Worm (Caenorhabditis elegans) whole organism, mixed stage, embryonic: Measurements from ENCODE around the gene hid-1.

ENCODE experiments used
- M03D4.4 ChIP-seq: sonication (generic microtip); optimal IDR thresholded peaks from 2 replicates; lab custom pipeline; 2017; ENCODE audit warnings: mild to moderate bottlenecking, missing genetic modification characterization, missing compliant biosample characterization
- blmp-1 ChIP-seq: fragments of 150-350 bp; optimal IDR thresholded peaks from 2 replicates; lab custom pipeline; 2014; ENCODE audit warnings: missing biosample characterization, missing genetic modification characterization
- ceh-43 ChIP-seq: fragments of 200-800 bp; sonication (Bioruptor generic); optimal IDR thresholded peaks from 2 replicates; lab custom pipeline; 2018; ENCODE audit warnings: mild to moderate bottlenecking, missing genetic modification characterization, moderate library complexity, missing compliant biosample characterization
- cnd-1 ChIP-seq: fragments of 200-800 bp; sonication (Bioruptor generic); optimal IDR thresholded peaks from 2 replicates; lab custom pipeline; 2018; ENCODE audit warnings: mild to moderate bottlenecking, missing genetic modification characterization, missing compliant biosample characterization
- hlh-1 ChIP-seq: fragments of 150-350 bp; optimal IDR thresholded peaks from 2 replicates; lab custom pipeline; 2014; ENCODE audit warnings: missing biosample characterization, missing genetic modification reagents, missing genetic modification characterization
- lin-32 ChIP-seq: fragments of 200-800 bp; sonication (Bioruptor generic); optimal IDR thresholded peaks from 2 replicates; lab custom pipeline; 2018; ENCODE audit warnings: mild to moderate bottlenecking, missing genetic modification characterization, missing compliant biosample characterization
- mls-2 ChIP-seq: sonication (generic microtip); optimal IDR thresholded peaks from 2 replicates; lab custom pipeline; 2016; ENCODE audit warnings: mild to moderate bottlenecking, missing genetic modification characterization, moderate library complexity, missing compliant biosample characterization
- nhr-12 ChIP-seq: fragments of 150-350 bp; optimal IDR thresholded peaks from 2 replicates; lab custom pipeline; 2014; ENCODE audit warnings: missing biosample characterization, missing genetic modification characterization
- nhr-28 ChIP-seq: fragments of 150-350 bp; optimal IDR thresholded peaks from 2 replicates; lab custom pipeline; 2014; ENCODE audit warnings: missing biosample characterization, missing genetic modification characterization
- nhr-76 ChIP-seq: sonication (generic microtip); optimal IDR thresholded peaks from 2 replicates; lab custom pipeline; 2017; ENCODE audit warnings: missing biosample characterization, missing genetic modification characterization
- unc-39 ChIP-seq: fragments of 150-350 bp; optimal IDR thresholded peaks from 2 replicates; lab custom pipeline; 2014; ENCODE audit warnings: missing biosample characterization, missing genetic modification characterization
- unc-62 ChIP-seq: fragments of 150-350 bp; optimal IDR thresholded peaks from 2 replicates; lab custom pipeline; 2014; ENCODE audit warnings: missing biosample characterization, missing genetic modification reagents, missing genetic modification characterization

The hid-1 gene

DNA sequence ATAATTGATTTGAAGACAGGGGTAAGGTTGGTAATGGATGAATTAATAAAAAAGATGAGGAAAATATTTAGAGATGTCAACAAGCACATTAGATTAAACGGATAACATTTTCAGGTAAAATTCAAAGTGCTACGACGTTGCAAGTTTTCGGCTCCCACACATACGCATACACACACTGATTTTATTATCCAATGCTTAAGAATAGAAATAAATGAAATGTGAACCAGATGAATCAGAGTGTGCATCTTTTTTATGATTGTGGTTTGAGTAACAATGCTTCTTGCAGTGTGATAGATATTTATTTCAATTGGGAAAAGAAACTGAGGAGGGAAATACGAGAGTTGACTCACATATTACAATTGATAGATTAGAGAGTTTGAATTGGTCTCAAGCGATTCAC, 49.9 kb downstream of the hid-1 start:
- no peak for TF ChIP-seq nhr-76 (tag; lab: Kevin White, UChicago)
- TF ChIP-seq hlh-1 (tag; lab: Kevin White, UChicago): no peak
- TF ChIP-seq unc-39 (tag; lab: Kevin White, UChicago): no peak
- no peak for TF ChIP-seq cnd-1 (tag; lab: Kevin White, UChicago)

DNA sequence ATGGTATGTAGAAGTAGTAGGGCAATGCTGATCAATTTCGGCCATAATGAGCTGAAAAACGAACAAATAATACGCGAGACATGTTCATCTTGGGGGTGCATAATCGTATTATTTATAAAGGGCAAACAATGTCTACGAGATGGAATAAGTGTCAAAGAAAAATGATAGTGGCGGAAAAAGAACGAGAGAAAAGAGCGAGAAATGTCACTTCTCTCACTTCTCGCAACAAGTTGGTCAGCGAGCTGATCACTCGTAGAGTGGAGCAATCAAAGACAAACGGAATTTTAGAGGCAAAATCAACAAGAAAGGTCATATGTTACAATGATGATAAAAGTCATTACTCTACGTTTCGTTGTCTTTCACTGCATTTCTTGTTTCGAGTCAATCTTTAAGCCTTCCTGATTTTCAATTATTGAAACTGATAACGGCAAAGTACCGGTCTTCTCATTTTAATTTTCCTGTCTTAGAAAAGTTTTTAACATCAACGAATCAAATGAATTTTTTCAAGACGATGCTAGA, 52.2 kb downstream of the hid-1 start, which contains the start of gene F52H2.3:
Gene F52H2.3 (minus strand): TSS at position 51 of the 519 bp plus-strand sequence.
- TF ChIP-seq hlh-1 (tag; lab: Kevin White, UChicago): no peak
- no peak for TF ChIP-seq nhr-12 (tag; lab: Kevin White, UChicago)
- TF ChIP-seq lin-32 (GFP tag; lab: Kevin White, UChicago): no peak
- TF ChIP-seq M03D4.4 (tag; lab: Kevin White, UChicago): no peak
- no peak for TF ChIP-seq nhr-76 (tag; lab: Kevin White, UChicago)
- TF ChIP-seq mls-2 (tag; lab: Kevin White, UChicago): no peak
- no peak for TF ChIP-seq blmp-1
- TF ChIP-seq nhr-28 (tag; lab: Kevin White, UChicago): no peak
- no peak for TF ChIP-seq ceh-43

DNA sequence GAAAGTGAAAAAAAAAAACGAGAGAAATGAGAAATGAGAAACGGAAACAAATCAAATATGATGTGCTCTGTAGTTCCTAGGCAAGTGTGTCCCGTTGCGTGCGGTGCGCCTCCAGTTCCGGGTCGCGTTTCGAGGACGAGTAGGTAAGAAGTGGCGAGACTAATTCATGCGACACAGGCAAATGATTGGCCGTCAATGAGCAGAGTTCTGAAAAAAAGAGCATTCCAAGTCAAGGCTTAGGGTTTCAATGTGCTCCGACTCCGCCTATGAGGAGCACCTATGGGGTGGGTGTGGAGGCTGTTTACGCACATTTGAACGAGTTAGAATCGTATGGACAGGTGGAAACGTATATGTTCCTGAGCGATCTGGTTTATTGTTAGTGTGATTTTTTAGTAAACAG, 54.5 kb downstream of the hid-1 start:
- no peak for TF ChIP-seq unc-62 (GFP tag; lab: Kevin White, UChicago)
